Fruit fly (Drosophila melanogaster) whole organism, embryonic: Measurements from ENCODE around the gene CG34301.
A peak's percentile ranks its signal among the peaks of the same experiment; 100 is the strongest.

Source experiments
- Abd-B ChIP-seq: fragments of 200-800 bp; sonication (Bioruptor generic); optimal IDR thresholded peaks from 2 replicates; lab custom pipeline; 2018; ENCODE audit warnings: missing biosample characterization, mild to moderate bottlenecking, missing genetic modification characterization, moderate library complexity
- B-H1 ChIP-seq: fragments of 200-800 bp; sonication (Bioruptor generic); IDR thresholded peaks from 3 replicates; pipeline ENCODE4 v1.3.6; 2022; ENCODE audit warnings: missing biosample characterization, missing genetic modification characterization
- BtbVII ChIP-seq: fragments of 200-800 bp; sonication (Bioruptor generic); optimal IDR thresholded peaks from 3 replicates; lab custom pipeline; 2017; ENCODE audit warnings: missing biosample characterization, mild to moderate bottlenecking, missing genetic modification characterization
- CG10366 ChIP-seq: fragments of 200-800 bp; sonication (Bioruptor generic); IDR thresholded peaks from 2 replicates; pipeline ENCODE4 v1.3.6; 2022; ENCODE audit warnings: missing biosample characterization, missing genetic modification characterization
- CG10431 ChIP-seq: fragments of 200-800 bp; sonication (Bioruptor generic); optimal IDR thresholded peaks from 3 replicates; lab custom pipeline; 2018; ENCODE audit warnings: missing biosample characterization, mild to moderate bottlenecking, missing genetic modification characterization
- CG11093 ChIP-seq: fragments of 200-800 bp; sonication (Bioruptor generic); IDR thresholded peaks from 3 replicates; pipeline ENCODE4 v1.3.6; 2022; ENCODE audit warnings: missing biosample characterization, missing genetic modification characterization
- CG12219 ChIP-seq: fragments of 200-800 bp; sonication (Bioruptor generic); optimal IDR thresholded peaks from 3 replicates; lab custom pipeline; 2018; ENCODE audit warnings: missing biosample characterization, mild to moderate bottlenecking, missing genetic modification characterization
- CG12942 ChIP-seq: fragments of 200-800 bp; sonication (Bioruptor generic); optimal IDR thresholded peaks from 3 replicates; lab custom pipeline; 2016; ENCODE audit warnings: missing biosample characterization, missing genetic modification characterization
- CG13894 ChIP-seq: fragments of 200-800 bp; sonication (Bioruptor generic); optimal IDR thresholded peaks from 3 replicates; lab custom pipeline; 2018; ENCODE audit warnings: missing biosample characterization, mild to moderate bottlenecking, missing genetic modification characterization, moderate library complexity
- CG15514 ChIP-seq: fragments of 200-800 bp; sonication (Bioruptor generic); optimal IDR thresholded peaks from 3 replicates; lab custom pipeline; 2017; ENCODE audit warnings: missing biosample characterization, missing genetic modification characterization, mild to moderate bottlenecking, moderate library complexity, missing genetic modification reagents
- CG16813 ChIP-seq: fragments of 200-800 bp; sonication (Bioruptor generic); IDR thresholded peaks from 3 replicates; pipeline ENCODE4 v1.3.6; 2022; ENCODE audit warnings: missing biosample characterization, missing genetic modification characterization; ENCODE audit not compliant: partially characterized antibody
- CG17359 ChIP-seq: fragments of 200-800 bp; sonication (Bioruptor generic); optimal IDR thresholded peaks from 3 replicates; lab custom pipeline; 2018; ENCODE audit warnings: missing biosample characterization, mild to moderate bottlenecking, missing genetic modification characterization, moderate library complexity
- CG34376 ChIP-seq: fragments of 200-800 bp; sonication (Bioruptor generic); optimal IDR thresholded peaks from 2 replicates; lab custom pipeline; 2018; ENCODE audit warnings: missing biosample characterization, mild to moderate bottlenecking, missing genetic modification characterization
- CG3838 ChIP-seq: fragments of 200-800 bp; sonication (Bioruptor generic); optimal IDR thresholded peaks from 3 replicates; lab custom pipeline; 2016; ENCODE audit warnings: missing biosample characterization, missing genetic modification characterization
- CG4328 ChIP-seq: fragments of 200-800 bp; sonication (Bioruptor generic); optimal IDR thresholded peaks from 3 replicates; lab custom pipeline; 2017; ENCODE audit warnings: missing biosample characterization, missing genetic modification reagents, missing genetic modification characterization
- CG6654 ChIP-seq: fragments of 200-800 bp; sonication (Bioruptor generic); optimal IDR thresholded peaks from 2 replicates; lab custom pipeline; 2017; ENCODE audit warnings: missing biosample characterization, mild to moderate bottlenecking, missing genetic modification characterization
- CG6813 ChIP-seq: fragments of 200-800 bp; sonication (Bioruptor generic); optimal IDR thresholded peaks from 2 replicates; lab custom pipeline; 2017; ENCODE audit warnings: missing biosample characterization, missing genetic modification characterization, mild to moderate bottlenecking, moderate library complexity, missing genetic modification reagents
- CG7745 ChIP-seq: fragments of 200-800 bp; sonication (Bioruptor generic); optimal IDR thresholded peaks from 2 replicates; lab custom pipeline; 2018; ENCODE audit warnings: missing biosample characterization, mild to moderate bottlenecking, missing genetic modification characterization, moderate library complexity
- CG7928 ChIP-seq: fragments of 200-800 bp; sonication (Bioruptor generic); optimal IDR thresholded peaks from 2 replicates; lab custom pipeline; 2017; ENCODE audit warnings: missing biosample characterization, mild to moderate bottlenecking, missing genetic modification characterization
- CG8089 ChIP-seq: fragments of 200-800 bp; sonication (Bioruptor generic); optimal IDR thresholded peaks from 3 replicates; lab custom pipeline; 2016; ENCODE audit warnings: missing biosample characterization, missing genetic modification characterization
- CG9797 ChIP-seq: fragments of 200-800 bp; sonication (Bioruptor generic); optimal IDR thresholded peaks from 3 replicates; lab custom pipeline; 2018; ENCODE audit warnings: missing biosample characterization, mild to moderate bottlenecking, missing genetic modification characterization
- Dfd ChIP-seq, 2 experiments: fragments of >200 bp; optimal IDR thresholded peaks; 2 replicates each; lab custom pipeline; 2017; ENCODE audit warnings: missing biosample characterization in 2 of 2, missing genetic modification characterization in 2 of 2
- E2f1 ChIP-seq: fragments of 200-800 bp; sonication (Bioruptor generic); IDR thresholded peaks from 2 replicates; pipeline ENCODE4 v1.3.6; 2022; ENCODE audit warnings: missing biosample characterization, missing genetic modification characterization
- E2f2 ChIP-seq: fragments of 200-800 bp; sonication (Bioruptor generic); IDR thresholded peaks from 2 replicates; pipeline ENCODE4 v1.3.6; 2022; ENCODE audit warnings: missing biosample characterization, missing genetic modification characterization
- Hr78 ChIP-seq, 2 experiments: fragments of 200-800 bp in 1 of 2; fragments of >200 bp in 1 of 2; sonication (Bioruptor generic) in 1 of 2; optimal IDR thresholded peaks; 2 replicates each; lab custom pipeline; 2017 to 2019; ENCODE audit warnings: missing biosample characterization in 2 of 2, missing genetic modification characterization in 2 of 2, mild to moderate bottlenecking in 1 of 2, moderate library complexity in 1 of 2
- Lpt ChIP-seq: fragments of >200 bp; optimal IDR thresholded peaks from 2 replicates; lab custom pipeline; 2018; ENCODE audit warnings: missing biosample characterization, missing genetic modification characterization
- Nf-YB ChIP-seq: fragments of 200-800 bp; sonication (Bioruptor generic); optimal IDR thresholded peaks from 3 replicates; lab custom pipeline; 2019; ENCODE audit warnings: missing biosample characterization, mild to moderate bottlenecking, missing genetic modification characterization, moderate library complexity
- aop ChIP-seq: fragments of 200-800 bp; sonication (Bioruptor generic); IDR thresholded peaks from 2 replicates; pipeline ENCODE4 v1.3.6; 2022; ENCODE audit warnings: missing biosample characterization, missing genetic modification characterization
- bab2 ChIP-seq: fragments of 200-800 bp; sonication (Bioruptor generic); optimal IDR thresholded peaks from 2 replicates; lab custom pipeline; 2016; ENCODE audit warnings: missing biosample characterization, missing genetic modification characterization
- br ChIP-seq: fragments of >200 bp; optimal IDR thresholded peaks from 2 replicates; lab custom pipeline; 2017
- cad ChIP-seq: fragments of >200 bp; optimal IDR thresholded peaks from 2 replicates; lab custom pipeline; 2017; ENCODE audit warnings: missing biosample characterization, missing genetic modification characterization
- cas ChIP-seq: fragments of 200-800 bp; sonication (Bioruptor generic); IDR thresholded peaks from 2 replicates; pipeline ENCODE4 v1.3.6; 2022; ENCODE audit warnings: missing biosample characterization, missing genetic modification characterization
- chn ChIP-seq: fragments of 200-800 bp; sonication (Bioruptor generic); optimal IDR thresholded peaks from 2 replicates; lab custom pipeline; 2016; ENCODE audit warnings: missing biosample characterization, missing genetic modification characterization
- corto ChIP-seq: fragments of 200-800 bp; sonication (Bioruptor generic); optimal IDR thresholded peaks from 2 replicates; lab custom pipeline; 2016; ENCODE audit warnings: missing biosample characterization, mild to moderate bottlenecking, missing genetic modification characterization, moderate library complexity
- crp ChIP-seq, 2 experiments: fragments of 200-800 bp; sonication (Bioruptor generic); optimal IDR thresholded peaks; 2 replicates in 1 of 2; 3 replicates in 1 of 2; lab custom pipeline; 2017; ENCODE audit warnings: missing biosample characterization in 2 of 2, missing genetic modification characterization in 2 of 2, mild to moderate bottlenecking in 1 of 2, moderate library complexity in 1 of 2
- dm ChIP-seq: fragments of 200-800 bp; sonication (Bioruptor generic); optimal IDR thresholded peaks from 3 replicates; lab custom pipeline; 2016; ENCODE audit warnings: missing biosample characterization, missing genetic modification characterization
- dpn ChIP-seq, 2 experiments: fragments of 200-800 bp; sonication (Bioruptor generic); optimal IDR thresholded peaks; 3 replicates each; lab custom pipeline; 2016; ENCODE audit warnings: missing biosample characterization in 2 of 2, missing genetic modification characterization in 2 of 2
- exex ChIP-seq: fragments of 200-800 bp; sonication (Bioruptor generic); optimal IDR thresholded peaks from 4 replicates; lab custom pipeline; 2018; ENCODE audit warnings: missing biosample characterization, mild to moderate bottlenecking, missing genetic modification characterization, moderate library complexity
- gem ChIP-seq: fragments of 200-800 bp; sonication (Bioruptor generic); optimal IDR thresholded peaks from 2 replicates; lab custom pipeline; 2019; ENCODE audit warnings: missing biosample characterization, mild to moderate bottlenecking, missing genetic modification characterization, moderate library complexity
- gsb-n ChIP-seq: fragments of 200-800 bp; sonication (Bioruptor generic); optimal IDR thresholded peaks from 3 replicates; lab custom pipeline; 2018; ENCODE audit warnings: missing biosample characterization, mild to moderate bottlenecking, missing genetic modification characterization
- her ChIP-seq: fragments of 200-800 bp; sonication (Bioruptor generic); optimal IDR thresholded peaks from 2 replicates; lab custom pipeline; 2016; ENCODE audit warnings: missing biosample characterization, missing genetic modification characterization
- kay ChIP-seq: fragments of 200-800 bp; sonication (Bioruptor generic); optimal IDR thresholded peaks from 2 replicates; lab custom pipeline; 2016; ENCODE audit warnings: missing biosample characterization, missing genetic modification characterization
- ken ChIP-seq: fragments of 200-800 bp; sonication (Bioruptor generic); IDR thresholded peaks from 3 replicates; pipeline ENCODE4 v1.3.6; 2022; ENCODE audit warnings: missing biosample characterization, missing genetic modification characterization
- kni ChIP-seq: fragments of 200-800 bp; sonication (Bioruptor generic); optimal IDR thresholded peaks from 3 replicates; lab custom pipeline; 2017; ENCODE audit warnings: mild to moderate bottlenecking, missing biosample characterization, missing genetic modification reagents, missing genetic modification characterization
- lab ChIP-seq: fragments of 200-800 bp; sonication (Bioruptor generic); optimal IDR thresholded peaks from 3 replicates; lab custom pipeline; 2017; ENCODE audit warnings: missing biosample characterization, missing genetic modification characterization, mild to moderate bottlenecking, moderate library complexity, missing genetic modification reagents
- peb ChIP-seq: fragments of 200-800 bp; sonication (Bioruptor generic); IDR thresholded peaks from 2 replicates; pipeline ENCODE4 v1.3.6; 2022; ENCODE audit warnings: missing biosample characterization, missing genetic modification characterization
- ro ChIP-seq: fragments of 200-800 bp; sonication (Bioruptor generic); IDR thresholded peaks from 2 replicates; pipeline ENCODE4 v1.3.6; 2022; ENCODE audit warnings: missing biosample characterization, missing genetic modification characterization
- sens ChIP-seq: fragments of 200-800 bp; sonication (Bioruptor generic); peaks from one replicate; lab custom pipeline; 2016; ENCODE audit warnings: missing biosample characterization, missing genetic modification characterization
- slbo ChIP-seq: fragments of 200-800 bp; sonication (Bioruptor generic); IDR thresholded peaks from 2 replicates; pipeline ENCODE4 v1.3.6; 2022; ENCODE audit warnings: missing biosample characterization, missing genetic modification characterization
- sqz ChIP-seq: fragments of 200-800 bp; sonication (Bioruptor generic); optimal IDR thresholded peaks from 3 replicates; lab custom pipeline; 2018; ENCODE audit warnings: missing biosample characterization, mild to moderate bottlenecking, missing genetic modification characterization
- tx ChIP-seq: fragments of 200-800 bp; sonication (Bioruptor generic); optimal IDR thresholded peaks from 2 replicates; lab custom pipeline; 2016; ENCODE audit warnings: missing biosample characterization, missing genetic modification characterization

Gene CG34301

dm6 chr3R:8808518-8808921, 35.3 kb downstream of the CG34301 start (continued):
- TF ChIP-seq exex (tag; lab: Kevin White, UChicago) (no peak), CG8089 (GFP tag; lab: Kevin White, UChicago) (peak; percentile 51), CG15514 (GFP tag; lab: Kevin White, UChicago) (no peak), CG12219 (GFP tag; lab: Kevin White, UChicago) (peak; percentile 40), her (GFP tag; lab: Kevin White, UChicago) (no peak), Abd-B (peak; percentile 47), CG34376 (GFP tag; lab: Kevin White, UChicago) (no peak), corto (no peak), CG10431 (GFP tag; lab: Kevin White, UChicago) (peak; percentile 29), CG12942 (GFP tag; lab: Kevin White, UChicago) (peak; percentile 52), kni (no peak), CG6654 (GFP tag; lab: Kevin White, UChicago) (peak; percentile 22), tx (GFP tag; lab: Kevin White, UChicago) (peak; percentile 9), bab2 (GFP tag; lab: Kevin White, UChicago) (peak; percentile 48), lab (GFP tag; lab: Kevin White, UChicago) (peak; percentile 54), CG17359 (peak; percentile 66), dpn (GFP tag; optimal IDR thresholded peaks at IDR 0.05; lab: Kevin White, UChicago) (peak; percentile 48 to 56), BtbVII (GFP tag; lab: Kevin White, UChicago) (no peak), Lpt (GFP tag; lab: Kevin White, UChicago) (no peak), kay (peak; percentile 53), CG11093 (GFP tag; lab: Robert Waterston, UW) (0 out of 3 replicates have a peak, but pooled peaks have one; percentile 23), Nf-YB (GFP tag; lab: Kevin White, UChicago) (peak; percentile 72), CG9797 (GFP tag; lab: Kevin White, UChicago) (no peak), ken (GFP tag; lab: Robert Waterston, UW) (no peak), peb (peak; percentile 47; the same call in 1 of the 2 replicates), CG7745 (tag; lab: Kevin White, UChicago) (peak; percentile 66), CG7928 (GFP tag; lab: Kevin White, UChicago) (peak; percentile 11), CG6813 (GFP tag; lab: Kevin White, UChicago) (peak; percentile 75), sens (GFP tag; lab: Kevin White, UChicago) (peak; percentile 97), Hr78 (GFP tag; optimal IDR thresholded peaks at IDR 0.05; lab: Kevin White, UChicago) (peak in 1 of 2 experiments; percentile 31), slbo (GFP tag; lab: Robert Waterston, UW) (no peak), E2f2 (no peak), br (lab: Kevin White, UChicago) (no peak), crp (GFP tag; optimal IDR thresholded peaks at IDR 0.05; lab: Kevin White, UChicago) (peak; percentile 6 to 26), CG13894 (tag; lab: Kevin White, UChicago) (no peak), ro (no peak), CG4328 (peak; percentile 49), chn (no peak), B-H1 (GFP tag; lab: Robert Waterston, UW) (no peak), dm (GFP tag; lab: Kevin White, UChicago) (no peak), sqz (GFP tag; lab: Kevin White, UChicago) (peak; percentile 60), CG16813 (GFP tag; lab: Robert Waterston, UW) (no peak), CG3838 (GFP tag; lab: Kevin White, UChicago) (peak; percentile 27), cas (GFP tag; lab: Robert Waterston, UW) (no peak), E2f1 (peak; percentile 31; the same call in 1 of the 2 replicates), aop (GFP tag; lab: Robert Waterston, UW) (no peak), cad (GFP tag; lab: Kevin White, UChicago) (no peak), CG10366 (GFP tag; lab: Robert Waterston, UW) (no peak), Dfd (GFP tag; optimal IDR thresholded peaks at IDR 0.05; lab: Kevin White, UChicago) (no peak), gem (tag; lab: Kevin White, UChicago) (peak; percentile 91), gsb-n (tag; lab: Kevin White, UChicago) (peak; percentile 85)
